Fruit fly (Drosophila melanogaster) whole organism, embryonic: Measurements from ENCODE around the gene twr.

Source experiments
- CG10979 ChIP-seq: fragments of 200-800 bp; sonication (Bioruptor generic); optimal IDR thresholded peaks from 2 replicates; lab custom pipeline; 2018; ENCODE audit warnings: missing biosample characterization, mild to moderate bottlenecking, missing genetic modification characterization, moderate library complexity
- CG11398 ChIP-seq: fragments of 200-800 bp; sonication (Bioruptor generic); optimal IDR thresholded peaks from 2 replicates; lab custom pipeline; 2016; ENCODE audit warnings: missing biosample characterization, missing genetic modification characterization
- CG14667 ChIP-seq: fragments of 200-800 bp; sonication (Bioruptor generic); IDR thresholded peaks from 2 replicates; pipeline ENCODE4 v1.3.6; 2022; ENCODE audit warnings: missing biosample characterization, missing genetic modification characterization
- CG15696 ChIP-seq: fragments of 200-800 bp; sonication (Bioruptor generic); optimal IDR thresholded peaks from 2 replicates; lab custom pipeline; 2019; ENCODE audit warnings: missing biosample characterization, mild to moderate bottlenecking, missing genetic modification characterization, moderate library complexity
- CG1792 ChIP-seq: fragments of 200-800 bp; sonication (Bioruptor generic); optimal IDR thresholded peaks from 2 replicates; lab custom pipeline; 2016; ENCODE audit warnings: missing biosample characterization, missing genetic modification characterization
- CG18262 ChIP-seq: fragments of 200-800 bp; optimal IDR thresholded peaks from 3 replicates; lab custom pipeline; 2019; ENCODE audit warnings: missing biosample characterization, mild to moderate bottlenecking, missing genetic modification characterization, moderate library complexity
- CG2678 ChIP-seq: fragments of 200-800 bp; sonication (Bioruptor generic); optimal IDR thresholded peaks from 3 replicates; lab custom pipeline; 2019; ENCODE audit warnings: missing biosample characterization, mild to moderate bottlenecking, missing genetic modification characterization, moderate library complexity
- CG2875 ChIP-seq: fragments of 200-800 bp; sonication (Bioruptor generic); optimal IDR thresholded peaks from 2 replicates; lab custom pipeline; 2017; ENCODE audit warnings: missing biosample characterization, mild to moderate bottlenecking, missing genetic modification characterization, missing genetic modification reagents
- CG31441 ChIP-seq: fragments of 200-800 bp; sonication (Bioruptor generic); IDR thresholded peaks from 2 replicates; pipeline ENCODE4 v1.3.6; 2022; ENCODE audit warnings: missing biosample characterization, missing genetic modification characterization
- CG32532 ChIP-seq: fragments of 200-800 bp; sonication (Bioruptor generic); IDR thresholded peaks from 2 replicates; pipeline ENCODE4 v1.3.6; 2022; ENCODE audit warnings: missing biosample characterization, missing genetic modification characterization
- CG33557 ChIP-seq: fragments of 200-800 bp; sonication (Bioruptor generic); optimal IDR thresholded peaks from 2 replicates; lab custom pipeline; 2019; ENCODE audit warnings: missing biosample characterization, mild to moderate bottlenecking, missing genetic modification characterization, moderate library complexity
- CG4282 ChIP-seq: fragments of 200-800 bp; sonication (Bioruptor generic); optimal IDR thresholded peaks from 2 replicates; lab custom pipeline; 2016; ENCODE audit warnings: missing biosample characterization, missing genetic modification characterization
- CG4360 ChIP-seq: fragments of 200-800 bp; sonication (Bioruptor generic); IDR thresholded peaks from 2 replicates; pipeline ENCODE4 v1.3.6; 2022; ENCODE audit warnings: missing biosample characterization, missing genetic modification characterization
- CG4707 ChIP-seq: fragments of 200-800 bp; sonication (Bioruptor generic); optimal IDR thresholded peaks from 2 replicates; lab custom pipeline; 2018; ENCODE audit warnings: missing biosample characterization, mild to moderate bottlenecking, missing genetic modification characterization, moderate library complexity
- CG5245 ChIP-seq: fragments of 200-800 bp; sonication (Bioruptor generic); optimal IDR thresholded peaks from 3 replicates; lab custom pipeline; 2016; ENCODE audit warnings: missing biosample characterization, missing genetic modification characterization
- CG7357 ChIP-seq: fragments of 200-800 bp; sonication (Bioruptor generic); IDR thresholded peaks from 3 replicates; pipeline ENCODE4 v1.3.6; 2022; ENCODE audit warnings: missing biosample characterization, missing genetic modification characterization
- CG7372 ChIP-seq: fragments of 200-800 bp; sonication (Bioruptor generic); IDR thresholded peaks from 2 replicates; pipeline ENCODE4 v1.3.6; 2022; ENCODE audit warnings: missing biosample characterization, missing genetic modification characterization
- CG8478 ChIP-seq: fragments of >200 bp; optimal IDR thresholded peaks from 2 replicates; lab custom pipeline; 2018
- CTCF ChIP-seq: fragments of 200-800 bp; sonication (Bioruptor generic); optimal IDR thresholded peaks from 2 replicates; lab custom pipeline; 2017; ENCODE audit warnings: missing biosample characterization, mild to moderate bottlenecking, missing genetic modification characterization, moderate library complexity
- D ChIP-seq, 2 experiments: fragments of 200-800 bp in 1 of 2; fragments of >200 bp in 1 of 2; sonication (Bioruptor generic) in 1 of 2; optimal IDR thresholded peaks; 2 replicates in 1 of 2; 3 replicates in 1 of 2; lab custom pipeline; 2017; ENCODE audit warnings: mild to moderate bottlenecking in 1 of 2, missing biosample characterization in 1 of 2, missing genetic modification characterization in 1 of 2, missing genetic modification reagents in 1 of 2
- Dll ChIP-seq: fragments of 200-800 bp; sonication (Bioruptor generic); IDR thresholded peaks from 4 replicates; pipeline ENCODE4 v1.3.6; 2022; ENCODE audit warnings: missing biosample characterization, missing genetic modification characterization; ENCODE audit not compliant: partially characterized antibody
- Dp ChIP-seq: fragments of 200-800 bp; sonication (Bioruptor generic); optimal IDR thresholded peaks from 2 replicates; lab custom pipeline; 2018; ENCODE audit warnings: missing biosample characterization, mild to moderate bottlenecking, missing genetic modification characterization, moderate library complexity
- Dref ChIP-seq: fragments of 200-800 bp; sonication (Bioruptor generic); IDR thresholded peaks from 2 replicates; pipeline ENCODE4 v1.3.6; 2022; ENCODE audit warnings: missing biosample characterization, missing genetic modification characterization
- Ets65A ChIP-seq: fragments of 200-800 bp; sonication (Bioruptor generic); peaks from one replicate; lab custom pipeline; 2016; ENCODE audit warnings: missing biosample characterization, missing genetic modification characterization
- Fer2 ChIP-seq: fragments of 200-800 bp; sonication (Bioruptor generic); optimal IDR thresholded peaks from 2 replicates; lab custom pipeline; 2018; ENCODE audit warnings: missing biosample characterization, mild to moderate bottlenecking, missing genetic modification characterization, moderate library complexity
- HLH4C ChIP-seq: fragments of 200-800 bp; sonication (Bioruptor generic); IDR thresholded peaks from 3 replicates; pipeline ENCODE4 v1.3.6; 2022; ENCODE audit warnings: missing biosample characterization, missing genetic modification characterization; ENCODE audit not compliant: partially characterized antibody
- Hr78 ChIP-seq, 2 experiments: fragments of 200-800 bp in 1 of 2; fragments of >200 bp in 1 of 2; sonication (Bioruptor generic) in 1 of 2; optimal IDR thresholded peaks; 2 replicates each; lab custom pipeline; 2017 to 2019; ENCODE audit warnings: missing biosample characterization in 2 of 2, missing genetic modification characterization in 2 of 2, mild to moderate bottlenecking in 1 of 2, moderate library complexity in 1 of 2
- MESR4 ChIP-seq: fragments of 200-800 bp; sonication (Bioruptor generic); optimal IDR thresholded peaks from 2 replicates; lab custom pipeline; 2018; ENCODE audit warnings: missing biosample characterization, mild to moderate bottlenecking, missing genetic modification characterization, moderate library complexity
- NC2α ChIP-seq: fragments of 200-800 bp; sonication (Bioruptor generic); optimal IDR thresholded peaks from 2 replicates; lab custom pipeline; 2016; ENCODE audit warnings: missing biosample characterization, missing genetic modification characterization
- PHDP ChIP-seq: fragments of 200-800 bp; sonication (Bioruptor generic); optimal IDR thresholded peaks from 3 replicates; lab custom pipeline; 2018; ENCODE audit warnings: missing biosample characterization, mild to moderate bottlenecking, missing genetic modification characterization, moderate library complexity
- Rx ChIP-seq: fragments of 200-800 bp; sonication (Bioruptor generic); IDR thresholded peaks from 2 replicates; pipeline ENCODE4 v1.3.6; 2022; ENCODE audit warnings: missing biosample characterization, missing genetic modification characterization
- Spps ChIP-seq: fragments of 200-800 bp; sonication (Bioruptor generic); optimal IDR thresholded peaks from 2 replicates; lab custom pipeline; 2018; ENCODE audit warnings: missing biosample characterization, mild to moderate bottlenecking, missing genetic modification characterization
- Xrp1 ChIP-seq: fragments of 200-800 bp; sonication (Bioruptor generic); IDR thresholded peaks from 2 replicates; pipeline ENCODE4 v1.3.6; 2022; ENCODE audit warnings: missing biosample characterization, missing genetic modification characterization
- ato ChIP-seq: fragments of 200-800 bp; sonication (Bioruptor generic); IDR thresholded peaks from 2 replicates; pipeline ENCODE4 v1.3.6; 2022; ENCODE audit warnings: missing biosample characterization, missing genetic modification characterization; ENCODE audit not compliant: partially characterized antibody
- bab2 ChIP-seq: fragments of 200-800 bp; sonication (Bioruptor generic); optimal IDR thresholded peaks from 2 replicates; lab custom pipeline; 2016; ENCODE audit warnings: missing biosample characterization, missing genetic modification characterization
- cad ChIP-seq: fragments of >200 bp; optimal IDR thresholded peaks from 2 replicates; lab custom pipeline; 2017; ENCODE audit warnings: missing biosample characterization, missing genetic modification characterization
- crol ChIP-seq: fragments of 200-800 bp; sonication (Bioruptor generic); IDR thresholded peaks from 2 replicates; pipeline ENCODE4 v1.3.6; 2022; ENCODE audit warnings: missing biosample characterization, missing genetic modification characterization
- dati ChIP-seq: fragments of 200-800 bp; sonication (Bioruptor generic); IDR thresholded peaks from 2 replicates; pipeline ENCODE4 v1.3.6; 2022; ENCODE audit warnings: missing biosample characterization, missing genetic modification characterization
- dimm ChIP-seq: fragments of 200-800 bp; sonication (Bioruptor generic); IDR thresholded peaks from 2 replicates; pipeline ENCODE4 v1.3.6; 2022; ENCODE audit warnings: missing biosample characterization, missing genetic modification characterization
- disco-r ChIP-seq: fragments of 200-800 bp; sonication (Bioruptor generic); optimal IDR thresholded peaks from 2 replicates; lab custom pipeline; 2016; ENCODE audit warnings: missing biosample characterization, missing genetic modification characterization
- dmrt11E ChIP-seq: fragments of 200-800 bp; sonication (Bioruptor generic); optimal IDR thresholded peaks from 3 replicates; lab custom pipeline; 2018; ENCODE audit warnings: missing biosample characterization, mild to moderate bottlenecking, missing genetic modification characterization, moderate library complexity
- dysf ChIP-seq: fragments of 200-800 bp; sonication (Bioruptor generic); IDR thresholded peaks from 3 replicates; pipeline ENCODE4 v1.3.6; 2022; ENCODE audit warnings: missing biosample characterization, missing genetic modification characterization
- fd3F ChIP-seq: fragments of 200-800 bp; sonication (Bioruptor generic); optimal IDR thresholded peaks from 2 replicates; lab custom pipeline; 2018; ENCODE audit warnings: missing biosample characterization, mild to moderate bottlenecking, missing genetic modification characterization, moderate library complexity
- gsb-n ChIP-seq: fragments of 200-800 bp; sonication (Bioruptor generic); optimal IDR thresholded peaks from 3 replicates; lab custom pipeline; 2018; ENCODE audit warnings: missing biosample characterization, mild to moderate bottlenecking, missing genetic modification characterization
- peb ChIP-seq: fragments of 200-800 bp; sonication (Bioruptor generic); IDR thresholded peaks from 2 replicates; pipeline ENCODE4 v1.3.6; 2022; ENCODE audit warnings: missing biosample characterization, missing genetic modification characterization
- pros ChIP-seq: fragments of 200-800 bp; sonication (Bioruptor generic); optimal IDR thresholded peaks from 3 replicates; lab custom pipeline; 2019; ENCODE audit warnings: missing biosample characterization, mild to moderate bottlenecking, missing genetic modification characterization, moderate library complexity
- row ChIP-seq: fragments of 200-800 bp; sonication (Bioruptor generic); IDR thresholded peaks from 3 replicates; pipeline ENCODE4 v1.3.6; 2022; ENCODE audit warnings: missing biosample characterization, missing genetic modification characterization
- run ChIP-seq: fragments of 200-800 bp; sonication (Bioruptor generic); optimal IDR thresholded peaks from 3 replicates; lab custom pipeline; 2018; ENCODE audit warnings: missing biosample characterization, mild to moderate bottlenecking, missing genetic modification characterization
- seq ChIP-seq: fragments of 200-800 bp; sonication (Bioruptor generic); IDR thresholded peaks from 2 replicates; pipeline ENCODE4 v1.3.6; 2022; ENCODE audit warnings: missing biosample characterization, missing genetic modification characterization
- sisA ChIP-seq: fragments of 200-800 bp; sonication (Bioruptor generic); IDR thresholded peaks from 2 replicates; pipeline ENCODE4 v1.3.6; 2022; ENCODE audit warnings: missing biosample characterization, missing genetic modification characterization
- tup ChIP-seq: fragments of 200-800 bp; sonication (Bioruptor generic); optimal IDR thresholded peaks from 2 replicates; lab custom pipeline; 2016; ENCODE audit warnings: missing biosample characterization, mild to moderate bottlenecking, missing genetic modification characterization, moderate library complexity
- zfh1 ChIP-seq: fragments of 200-800 bp; sonication (Bioruptor generic); IDR thresholded peaks from 3 replicates; pipeline ENCODE4 v1.3.6; 2022; ENCODE audit warnings: missing biosample characterization, missing genetic modification characterization

Gene twr

dm6 chr3R:6674548-6674947 is 16.9 kb downstream of the twr start (continued):
- TF ChIP-seq CG11398 (GFP tag; lab: Kevin White, UChicago) (no peak), ato (GFP tag; lab: Robert Waterston, UW) (no peak), crol (GFP tag; lab: Robert Waterston, UW) (0 out of 2 replicates have a peak, but pooled peaks have one; percentile 31), row (peak; percentile 49; the same call in 1 of the 3 replicates), CG31441 (GFP tag; lab: Robert Waterston, UW) (peak; percentile 31; the same call in 1 of the 2 replicates), CG5245 (GFP tag; lab: Kevin White, UChicago) (no peak), CG4360 (GFP tag; lab: Robert Waterston, UW) (no peak), MESR4 (GFP tag; lab: Kevin White, UChicago) (no peak), CG4282 (GFP tag; lab: Kevin White, UChicago) (no peak), NC2α (GFP tag; lab: Kevin White, UChicago) (no peak), CG1792 (GFP tag; lab: Kevin White, UChicago) (no peak), CG7357 (GFP tag; lab: Robert Waterston, UW) (no peak), dimm (GFP tag; lab: Robert Waterston, UW) (no peak), Xrp1 (GFP tag; lab: Robert Waterston, UW) (peak; percentile 65), disco-r (GFP tag; lab: Kevin White, UChicago) (no peak), CG32532 (GFP tag; lab: Robert Waterston, UW) (no peak), Dp (GFP tag; lab: Kevin White, UChicago) (no peak), dati (GFP tag; lab: Robert Waterston, UW) (no peak), dmrt11E (tag; lab: Kevin White, UChicago) (peak; percentile 71), peb (GFP tag; lab: Robert Waterston, UW) (no peak), CG18262 (tag; lab: Kevin White, UChicago) (peak; percentile 65), CG8478 (lab: Kevin White, UChicago) (no peak), zfh1 (GFP tag; lab: Robert Waterston, UW) (0 out of 3 replicates have a peak, but pooled peaks have one; percentile 12), sisA (GFP tag; lab: Robert Waterston, UW) (no peak), dysf (GFP tag; lab: Robert Waterston, UW) (0 out of 3 replicates have a peak, but pooled peaks have one; percentile 11), PHDP (tag; lab: Kevin White, UChicago) (no peak), CG15696 (no peak), cad (GFP tag; lab: Kevin White, UChicago) (no peak), run (tag; lab: Kevin White, UChicago) (no peak), bab2 (GFP tag; lab: Kevin White, UChicago) (no peak), fd3F (GFP tag; lab: Kevin White, UChicago) (no peak), Fer2 (tag; lab: Kevin White, UChicago) (no peak), CG14667 (no peak), D (optimal IDR thresholded peaks at IDR 0.05; lab: Kevin White, UChicago) (no peak), D (GFP tag; optimal IDR thresholded peaks at IDR 0.05; lab: Kevin White, UChicago) (peak; percentile 30), Dll (no peak), CG33557 (peak; percentile 1), Dref (GFP tag; lab: Robert Waterston, UW) (no peak), tup (GFP tag; lab: Kevin White, UChicago) (no peak), pros (no peak), seq (GFP tag; lab: Robert Waterston, UW) (no peak), CG10979 (tag; lab: Kevin White, UChicago) (peak; percentile 69), CG7372 (GFP tag; lab: Robert Waterston, UW) (no peak), Hr78 (GFP tag; optimal IDR thresholded peaks at IDR 0.05; lab: Kevin White, UChicago) (peak in 1 of 2 experiments; percentile 12), gsb-n (tag; lab: Kevin White, UChicago) (peak; percentile 29), Ets65A (GFP tag; lab: Kevin White, UChicago) (no peak), Rx (GFP tag; lab: Robert Waterston, UW) (no peak), CTCF (GFP tag; lab: Kevin White, UChicago) (no peak), HLH4C (no peak), CG2875 (peak; percentile 41), CG2678 (tag; lab: Kevin White, UChicago) (no peak), CG4707 (GFP tag; lab: Kevin White, UChicago) (no peak), Spps (tag; lab: Kevin White, UChicago) (peak; percentile 54)
